Worm (Caenorhabditis elegans): ENCODE results near the gene Y40B10A.5.

ce11 chrV:2030661-2031060 lies 15.2 kb downstream of the Y40B10A.5 start:
- TF ChIP-seq fkh-10 (GFP tag; optimal IDR thresholded peaks at IDR 0.05) (no peak), pqm-1 (tag; optimal IDR thresholded peaks at IDR 0.05) (no peak), pha-4 (tag; optimal IDR thresholded peaks at IDR 0.05) (no peak), unc-86 (tag; optimal IDR thresholded peaks at IDR 0.05) (no peak), sdc-2 (tag; optimal IDR thresholded peaks at IDR 0.05) (no peak), tbx-7 (tag; optimal IDR thresholded peaks at IDR 0.05) (no peak), tbx-2 (tag; optimal IDR thresholded peaks at IDR 0.05) (no peak), elt-2 (tag; optimal IDR thresholded peaks at IDR 0.05) (no peak), rnt-1 (tag; optimal IDR thresholded peaks at IDR 0.05) (no peak), pag-3 (tag; optimal IDR thresholded peaks at IDR 0.05; ENCODE audit: borderline replicate concordance) (no peak), ama-1 (optimal IDR thresholded peaks at IDR 0.05) (no peak), pros-1 (tag; optimal IDR thresholded peaks at IDR 0.05) (no peak), nhr-11 (tag; optimal IDR thresholded peaks at IDR 0.05) (no peak), F13H6.1 (tag; optimal IDR thresholded peaks at IDR 0.05) (no peak)

Measured in whole organism, late embryonic.